Fruit fly (Drosophila melanogaster): ENCODE results near the gene CG13312.

CG13312 gene

dm6 chr3L:8823730-8824374 is 16.8 kb upstream of the CG13312 start (continued):
- TF ChIP-seq CG32772 (GFP tag; IDR thresholded peaks at IDR 0.05) (0 out of 2 replicates have a peak, but pooled peaks have one; percentile 46), CG8388 (GFP tag; optimal IDR thresholded peaks at IDR 0.05) (peak; percentile 42), Dfd (GFP tag; optimal IDR thresholded peaks at IDR 0.05) (no peak), sna (GFP tag; IDR thresholded peaks at IDR 0.05; ENCODE audit: partially characterized antibody) (no peak), CG9797 (GFP tag; optimal IDR thresholded peaks at IDR 0.05) (no peak), Med (GFP tag) (no peak), crp (GFP tag; optimal IDR thresholded peaks at IDR 0.05) (no peak), CG18011 (GFP tag; optimal IDR thresholded peaks at IDR 0.05) (no peak), HLH3B (GFP tag; IDR thresholded peaks at IDR 0.05) (peak; percentile 57; the same call in 1 of the 2 replicates), dpn (GFP tag; optimal IDR thresholded peaks at IDR 0.05) (peak; percentile 3 to 48), CG14860 (GFP tag; IDR thresholded peaks at IDR 0.05; ENCODE audit: partially characterized antibody) (no peak), Drgx (GFP tag; IDR thresholded peaks at IDR 0.05) (0 out of 2 replicates have a peak, but pooled peaks have one; percentile 29), H15 (GFP tag; IDR thresholded peaks at IDR 0.05) (peak; percentile 35; the same call in 1 of the 3 replicates), CG13894 (tag; optimal IDR thresholded peaks at IDR 0.05) (no peak), Blimp-1 (GFP tag; optimal IDR thresholded peaks at IDR 0.05) (peak; percentile 60), unpg (GFP tag; optimal IDR thresholded peaks at IDR 0.05) (peak; percentile 35), CG10979 (tag; optimal IDR thresholded peaks at IDR 0.05) (peak; percentile 79), CG1647 (GFP tag; optimal IDR thresholded peaks at IDR 0.05) (no peak), Fer2 (tag; optimal IDR thresholded peaks at IDR 0.05) (no peak), CG11247 (GFP tag; IDR thresholded peaks at IDR 0.05) (peak; percentile 29; the same call in 1 of the 2 replicates), bsh (GFP tag; optimal IDR thresholded peaks at IDR 0.05) (peak; percentile 16 to 80), CG6765 (GFP tag; optimal IDR thresholded peaks at IDR 0.05) (no peak), onecut (GFP tag; IDR thresholded peaks at IDR 0.05) (peak; percentile 36), al (GFP tag; IDR thresholded peaks at IDR 0.05) (no peak), rib (GFP tag; IDR thresholded peaks at IDR 0.05) (no peak), tio (GFP tag; optimal IDR thresholded peaks at IDR 0.05) (peak; percentile 24), Taf1 (GFP tag; IDR thresholded peaks at IDR 0.05) (no peak), jigr1 (GFP tag; IDR thresholded peaks at IDR 0.05) (no peak), Rx (GFP tag; IDR thresholded peaks at IDR 0.05) (no peak), CG14667 (GFP tag; IDR thresholded peaks at IDR 0.05) (no peak), ttk (GFP tag; IDR thresholded peaks at IDR 0.05) (peak; percentile 33; the same call in 1 of the 2 replicates), CG7556 (GFP tag; optimal IDR thresholded peaks at IDR 0.05) (peak; percentile 45), D19B (GFP tag; optimal IDR thresholded peaks at IDR 0.05) (no peak), CG17328 (GFP tag; IDR thresholded peaks at IDR 0.05) (peak; percentile 68), p53 (GFP tag; optimal IDR thresholded peaks at IDR 0.05) (no peak), Nf-YA (GFP tag; IDR thresholded peaks at IDR 0.05) (no peak), CG18619 (GFP tag; optimal IDR thresholded peaks at IDR 0.05) (peak; percentile 1), E2f1 (GFP tag; IDR thresholded peaks at IDR 0.05) (no peak), CG14441 (GFP tag; IDR thresholded peaks at IDR 0.05) (no peak), insv (GFP tag; optimal IDR thresholded peaks at IDR 0.05) (peak in 1 of 2 experiments; percentile 25), H2.0 (GFP tag; IDR thresholded peaks at IDR 0.05) (no peak), Hmr (GFP tag; optimal IDR thresholded peaks at IDR 0.05) (no peak), CG12744 (GFP tag; optimal IDR thresholded peaks at IDR 0.05) (no peak), ftz-f1 (GFP tag; optimal IDR thresholded peaks at IDR 0.05) (no peak), ATbp (GFP tag; optimal IDR thresholded peaks at IDR 0.05) (no peak), CG17385 (GFP tag; optimal IDR thresholded peaks at IDR 0.05) (peak; percentile 41), ara (GFP tag; IDR thresholded peaks at IDR 0.05) (peak; percentile 50), Hmx (GFP tag; optimal IDR thresholded peaks at IDR 0.05) (no peak), sob (GFP tag; IDR thresholded peaks at IDR 0.05) (0 out of 2 replicates have a peak, but pooled peaks have one; percentile 48), ranshi (GFP tag; IDR thresholded peaks at IDR 0.05) (peak; percentile 54)
